Worm (Caenorhabditis elegans) whole organism, L1 larva: Measurements from ENCODE around the gene C05D2.8.
A peak's percentile ranks its signal among the peaks of the same experiment; 100 is the strongest.

Experiments
- C04F5.9 ChIP-seq: sonication (generic microtip); optimal IDR thresholded peaks from 2 replicates; lab custom pipeline; 2016; ENCODE audit warnings: missing genetic modification characterization, missing compliant biosample characterization
- alr-1 ChIP-seq: fragments of 200-800 bp; sonication (Bioruptor generic); optimal IDR thresholded peaks from 2 replicates; lab custom pipeline; 2018; ENCODE audit warnings: borderline replicate concordance, mild to moderate bottlenecking, missing genetic modification characterization, missing compliant biosample characterization
- blmp-1 ChIP-seq: fragments of 150-350 bp; optimal IDR thresholded peaks from 2 replicates; lab custom pipeline; 2014; ENCODE audit warnings: missing biosample characterization, missing genetic modification characterization
- ceh-8 ChIP-seq: fragments of 200-800 bp; sonication (Bioruptor generic); optimal IDR thresholded peaks from 2 replicates; lab custom pipeline; 2018; ENCODE audit warnings: mild to moderate bottlenecking, missing genetic modification characterization, moderate library complexity, missing compliant biosample characterization
- ces-1 ChIP-seq: fragments of 150-350 bp; optimal IDR thresholded peaks from 2 replicates; lab custom pipeline; 2014; ENCODE audit warnings: missing biosample characterization, missing genetic modification reagents, missing genetic modification characterization
- dsc-1 ChIP-seq: sonication (generic microtip); optimal IDR thresholded peaks from 2 replicates; lab custom pipeline; 2016; ENCODE audit warnings: mild to moderate bottlenecking, missing genetic modification characterization, missing compliant biosample characterization
- egl-13 ChIP-seq: sonication (generic microtip); optimal IDR thresholded peaks from 2 replicates; lab custom pipeline; 2016; ENCODE audit warnings: missing genotype, missing genetic modification reagents, missing genetic modification characterization, missing compliant biosample characterization
- egl-27 ChIP-seq, 2 experiments: fragments of 150-350 bp in 1 of 2; sonication (generic microtip); optimal IDR thresholded peaks; 3 replicates each; lab custom pipeline; 2017 to 2018; ENCODE audit warnings: missing biosample characterization in 2 of 2, missing genetic modification characterization in 2 of 2, missing genetic modification reagents in 2 of 2
- fkh-8 ChIP-seq: sonication (generic microtip); optimal IDR thresholded peaks from 2 replicates; lab custom pipeline; 2016; ENCODE audit warnings: mild to moderate bottlenecking, missing genetic modification characterization, missing compliant biosample characterization
- hlh-17 ChIP-seq: fragments of 200-800 bp; sonication (Bioruptor generic); optimal IDR thresholded peaks from 2 replicates; lab custom pipeline; 2018; ENCODE audit warnings: missing genetic modification characterization, mild to moderate bottlenecking, missing compliant biosample characterization, moderate library complexity, borderline replicate concordance
- lin-13 ChIP-seq: fragments of 150-350 bp; optimal IDR thresholded peaks from 2 replicates; lab custom pipeline; 2014; ENCODE audit warnings: missing biosample characterization, missing genetic modification reagents, missing genetic modification characterization
- lin-14 ChIP-seq: fragments of 200-800 bp; sonication (Bioruptor generic); optimal IDR thresholded peaks from 2 replicates; lab custom pipeline; 2018; ENCODE audit warnings: mild to moderate bottlenecking, missing genetic modification characterization, moderate library complexity, missing compliant biosample characterization
- lin-15B ChIP-seq: fragments of 150-350 bp; sonication (generic microtip); optimal IDR thresholded peaks from 3 replicates; lab custom pipeline; 2014; ENCODE audit warnings: missing biosample characterization, missing genetic modification characterization
- lin-39 ChIP-seq: fragments of 150-350 bp; optimal IDR thresholded peaks from 2 replicates; lab custom pipeline; 2014; ENCODE audit warnings: missing biosample characterization, missing genetic modification reagents, missing genetic modification characterization
- lir-3 ChIP-seq: sonication (generic microtip); optimal IDR thresholded peaks from 2 replicates; lab custom pipeline; 2016; ENCODE audit warnings: mild to moderate bottlenecking, missing genetic modification characterization, moderate library complexity, missing compliant biosample characterization; ENCODE audit not compliant: poor library complexity
- mab-9 ChIP-seq: fragments of 200-800 bp; sonication (Bioruptor generic); IDR thresholded peaks from 2 replicates; pipeline ENCODE4 v1.3.6; 2022; ENCODE audit warnings: missing genetic modification reagents, missing genetic modification characterization, missing compliant biosample characterization
- nhr-11 ChIP-seq: fragments of 150-350 bp; optimal IDR thresholded peaks from 2 replicates; lab custom pipeline; 2014; ENCODE audit warnings: missing biosample characterization, missing genetic modification characterization
- nhr-12 ChIP-seq: sonication (generic microtip); optimal IDR thresholded peaks from 2 replicates; lab custom pipeline; 2017; ENCODE audit warnings: missing biosample characterization, missing genetic modification characterization
- nhr-20 ChIP-seq: sonication (generic microtip); optimal IDR thresholded peaks from 2 replicates; lab custom pipeline; 2016; ENCODE audit warnings: mild to moderate bottlenecking, missing genetic modification characterization, missing compliant biosample characterization
- nhr-28 ChIP-seq: fragments of 150-350 bp; optimal IDR thresholded peaks from 2 replicates; lab custom pipeline; 2014; ENCODE audit warnings: missing biosample characterization, missing genetic modification characterization
- nhr-47 ChIP-seq: sonication (generic microtip); optimal IDR thresholded peaks from 2 replicates; lab custom pipeline; 2016; ENCODE audit warnings: mild to moderate bottlenecking, missing genetic modification characterization, moderate library complexity, missing compliant biosample characterization
- nhr-71 ChIP-seq: sonication (generic microtip); optimal IDR thresholded peaks from 2 replicates; lab custom pipeline; 2016; ENCODE audit warnings: mild to moderate bottlenecking, missing genetic modification characterization, moderate library complexity, missing compliant biosample characterization
- nhr-77 ChIP-seq: fragments of 150-350 bp; optimal IDR thresholded peaks from 2 replicates; lab custom pipeline; 2014; ENCODE audit warnings: missing biosample characterization, missing genetic modification characterization
- nhr-84 ChIP-seq: sonication (generic microtip); optimal IDR thresholded peaks from 2 replicates; lab custom pipeline; 2017; ENCODE audit warnings: missing biosample characterization, missing genetic modification characterization
- nhr-85 ChIP-seq: sonication (generic microtip); peaks from one replicate; lab custom pipeline; 2016; ENCODE audit warnings: missing genetic modification characterization, inconsistent platforms, missing compliant biosample characterization
- pax-3 ChIP-seq: fragments of 200-800 bp; sonication (Bioruptor generic); optimal IDR thresholded peaks from 2 replicates; lab custom pipeline; 2018; ENCODE audit warnings: mild to moderate bottlenecking, missing genetic modification characterization, moderate library complexity, missing compliant biosample characterization
- pqm-1 ChIP-seq: sonication (generic microtip); optimal IDR thresholded peaks from 3 replicates; lab custom pipeline; 2017; ENCODE audit warnings: missing biosample characterization, missing genetic modification characterization
- sptf-1 ChIP-seq: fragments of 150-350 bp; optimal IDR thresholded peaks from 2 replicates; lab custom pipeline; 2014; ENCODE audit warnings: missing biosample characterization, missing genetic modification characterization
- swsn-7 ChIP-seq: sonication (generic microtip); optimal IDR thresholded peaks from 2 replicates; lab custom pipeline; 2016; ENCODE audit warnings: missing genetic modification characterization, missing compliant biosample characterization
- tbx-2 ChIP-seq: sonication (generic microtip); optimal IDR thresholded peaks from 2 replicates; lab custom pipeline; 2016; ENCODE audit warnings: missing genetic modification characterization, missing compliant biosample characterization
- tlp-1 ChIP-seq: fragments of 150-350 bp; optimal IDR thresholded peaks from 2 replicates; lab custom pipeline; 2014; ENCODE audit warnings: missing biosample characterization, missing genetic modification characterization
- vab-15 ChIP-seq: sonication (generic microtip); optimal IDR thresholded peaks from 2 replicates; lab custom pipeline; 2017; ENCODE audit warnings: missing genotype, mild to moderate bottlenecking, missing genetic modification characterization, missing compliant biosample characterization
- zag-1 ChIP-seq: fragments of 150-350 bp; optimal IDR thresholded peaks from 2 replicates; lab custom pipeline; 2014; ENCODE audit warnings: missing biosample characterization, missing genetic modification characterization
- zip-4 ChIP-seq: fragments of 200-800 bp; sonication (Bioruptor generic); optimal IDR thresholded peaks from 2 replicates; lab custom pipeline; 2018; ENCODE audit warnings: mild to moderate bottlenecking, missing genetic modification characterization, moderate library complexity, missing compliant biosample characterization

Gene C05D2.8

ce11 chrIII:5621236-5621635 lies 11.1 kb upstream of the C05D2.8 start (continued):
- no peak for TF ChIP-seq sptf-1 (tag; lab: Kevin White, UChicago)
- no peak for TF ChIP-seq egl-27 (tag; optimal IDR thresholded peaks at IDR 0.05; lab: Kevin White, UChicago)
- TF ChIP-seq zip-4 (GFP tag; lab: Kevin White, UChicago): no peak
- TF ChIP-seq nhr-84 (tag; lab: Kevin White, UChicago): no peak
- TF ChIP-seq blmp-1: peak; percentile 67
- peak; percentile 71 for TF ChIP-seq nhr-47 (tag; lab: Kevin White, UChicago)
- peak; percentile 22 for TF ChIP-seq pax-3
- TF ChIP-seq hlh-17: no peak

ce11 chrIII:5620186-5620585 lies 10.0 kb upstream of the C05D2.8 start:
- peak; percentile 95 for TF ChIP-seq blmp-1
- no peak for TF ChIP-seq fkh-8 (tag; lab: Kevin White, UChicago)
- TF ChIP-seq lin-14 (GFP tag; lab: Kevin White, UChicago): peak; percentile 15
- TF ChIP-seq nhr-85 (tag; lab: Kevin White, UChicago): peak; percentile 80
- TF ChIP-seq mab-9 (GFP tag; lab: Robert Waterston, UW): no peak

ce11 chrIII:5615675-5616074 lies 5.5 kb upstream of the C05D2.8 start:
- no peak for TF ChIP-seq nhr-20 (tag; lab: Kevin White, UChicago)
- TF ChIP-seq nhr-85 (tag; lab: Kevin White, UChicago): no peak
- TF ChIP-seq mab-9 (GFP tag; lab: Robert Waterston, UW): no peak
- no peak for TF ChIP-seq nhr-12 (tag; lab: Kevin White, UChicago)
- TF ChIP-seq nhr-77 (tag; lab: Kevin White, UChicago): no peak
- TF ChIP-seq nhr-11 (tag; lab: Kevin White, UChicago): no peak
- no peak for TF ChIP-seq pqm-1
- no peak for TF ChIP-seq C04F5.9
- TF ChIP-seq lir-3: no peak
- TF ChIP-seq tbx-2 (tag; lab: Kevin White, UChicago): no peak
- TF ChIP-seq swsn-7 (tag; lab: Kevin White, UChicago): no peak
- no peak for TF ChIP-seq ceh-8 (GFP tag; lab: Kevin White, UChicago)
- TF ChIP-seq egl-13 (tag; lab: Kevin White, UChicago): no peak
- TF ChIP-seq alr-1 (tag; lab: Kevin White, UChicago): no peak

ce11 chrIII:5614648-5615047 lies 4.5 kb upstream of the C05D2.8 start, which contains the start of gene basl-1:
Gene basl-1 (plus strand): TSS chrIII:5614948.
- TF ChIP-seq egl-27 (tag; optimal IDR thresholded peaks at IDR 0.05; lab: Kevin White, UChicago): no peak
- TF ChIP-seq lin-15B: no peak
- no peak for TF ChIP-seq nhr-28 (tag; lab: Kevin White, UChicago)
- TF ChIP-seq ces-1 (GFP tag; lab: Kevin White, UChicago): no peak
- TF ChIP-seq dsc-1 (tag; lab: Kevin White, UChicago): no peak
- no peak for TF ChIP-seq lin-39 (tag; lab: Kevin White, UChicago)
- no peak for TF ChIP-seq zag-1 (tag; lab: Kevin White, UChicago)
- TF ChIP-seq egl-13 (tag; lab: Kevin White, UChicago): no peak
- TF ChIP-seq tlp-1 (tag; lab: Kevin White, UChicago): no peak
- no peak for TF ChIP-seq nhr-71
- TF ChIP-seq nhr-12 (tag; lab: Kevin White, UChicago): no peak
- no peak for TF ChIP-seq lin-13 (GFP tag; lab: Kevin White, UChicago)
- no peak for TF ChIP-seq vab-15
- no peak for TF ChIP-seq nhr-84 (tag; lab: Kevin White, UChicago)
